Worm (Caenorhabditis elegans): ENCODE measurements around the gene oac-21.

oac-21 gene

ce11 chrIV:3859552-3859951, 29.5 kb upstream of the oac-21 start:
- TF ChIP-seq swsn-7 (tag; optimal IDR thresholded peaks at IDR 0.05) (no peak), ets-5 (GFP tag; IDR thresholded peaks at IDR 0.05) (no peak), efl-1 (optimal IDR thresholded peaks at IDR 0.05) (no peak), efl-1 (GFP tag; optimal IDR thresholded peaks at IDR 0.05 in 1 of 2) (peak in 1 of 2 experiments; percentile 75), sptf-1 (tag; optimal IDR thresholded peaks at IDR 0.05) (no peak), tbx-2 (tag; optimal IDR thresholded peaks at IDR 0.05) (no peak), sup-37 (GFP tag; optimal IDR thresholded peaks at IDR 0.05) (no peak), nhr-76 (tag; optimal IDR thresholded peaks at IDR 0.05) (no peak), fkh-4 (tag; optimal IDR thresholded peaks at IDR 0.05; ENCODE audit: borderline replicate concordance) (no peak), aha-1 (tag; optimal IDR thresholded peaks at IDR 0.05) (no peak)

ce11 chrIV:3860419-3860818, 28.6 kb upstream of the oac-21 start:
- TF ChIP-seq ztf-4 (tag; optimal IDR thresholded peaks at IDR 0.05) (no peak), nhr-19 (GFP tag; conservative IDR thresholded peaks at IDR 0.05) (no peak), unc-62 (GFP tag; optimal IDR thresholded peaks at IDR 0.05) (no peak), snu-23 (GFP tag; optimal IDR thresholded peaks at IDR 0.05) (no peak), nhr-47 (tag; optimal IDR thresholded peaks at IDR 0.05) (no peak), irx-1 (tag; optimal IDR thresholded peaks at IDR 0.05) (no peak), ces-1 (GFP tag; optimal IDR thresholded peaks at IDR 0.05) (no peak), hpl-2 (GFP tag; optimal IDR thresholded peaks at IDR 0.05) (no peak), nhr-11 (tag; optimal IDR thresholded peaks at IDR 0.05) (no peak), nhr-20 (tag; optimal IDR thresholded peaks at IDR 0.05) (no peak), pag-3 (tag; optimal IDR thresholded peaks at IDR 0.05; ENCODE audit: borderline replicate concordance, insufficient read depth) (no peak), egl-13 (tag; optimal IDR thresholded peaks at IDR 0.05) (no peak), nhr-28 (tag; optimal IDR thresholded peaks at IDR 0.05) (no peak)

- TF ChIP-seq lin-13 (GFP tag; optimal IDR thresholded peaks at IDR 0.05), result no peak
- TF ChIP-seq efl-1 (optimal IDR thresholded peaks at IDR 0.05), result no peak
- peak in 1 of 2 experiments; percentile 50 for TF ChIP-seq efl-1 (GFP tag; optimal IDR thresholded peaks at IDR 0.05 in 1 of 2)
- TF ChIP-seq ceh-82 (tag; optimal IDR thresholded peaks at IDR 0.05), result no peak
- no peak for TF ChIP-seq unc-98 (GFP tag; IDR thresholded peaks at IDR 0.05)
- no peak for TF ChIP-seq unc-86 (tag; optimal IDR thresholded peaks at IDR 0.05)
- TF ChIP-seq mep-1 (tag; optimal IDR thresholded peaks at IDR 0.05), result no peak
- no peak for TF ChIP-seq skn-1 (tag; optimal IDR thresholded peaks at IDR 0.05)
- no peak for TF ChIP-seq lsy-2 (tag; optimal IDR thresholded peaks at IDR 0.05)
Measured at ce11 chrIV:3862948-3863347, 26.1 kb upstream of the oac-21 start.

- TF ChIP-seq nhr-85 (tag) (peak; percentile 12), unc-130 (tag; optimal IDR thresholded peaks at IDR 0.05) (no peak)
Measured at ce11 chrIV:3864944-3865343, 24.1 kb upstream of the oac-21 start, which contains the start of gene aat-8. Gene aat-8 (minus strand): TSS chrIV:3865044.

- peak; percentile 21 for TF ChIP-seq elt-2 (tag; optimal IDR thresholded peaks at IDR 0.05)
- no peak for TF ChIP-seq C16A3.4 (tag; optimal IDR thresholded peaks at IDR 0.05)
- no peak for TF ChIP-seq pag-3 (tag; optimal IDR thresholded peaks at IDR 0.05; ENCODE audit: borderline replicate concordance, insufficient read depth)
- peak; percentile 16 for TF ChIP-seq lin-14 (GFP tag; optimal IDR thresholded peaks at IDR 0.05)
- TF ChIP-seq grh-1 (GFP tag; IDR thresholded peaks at IDR 0.05), result no peak
- peak in 1 of 2 experiments; percentile 50 for TF ChIP-seq lin-35 (GFP tag; optimal IDR thresholded peaks at IDR 0.05)
- TF ChIP-seq nhr-20 (tag; optimal IDR thresholded peaks at IDR 0.05), result peak; percentile 19
- no peak for TF ChIP-seq isw-1 (GFP tag; IDR thresholded peaks at IDR 0.05)
- peak; percentile 18 for TF ChIP-seq nhr-71 (tag; optimal IDR thresholded peaks at IDR 0.05)
- no peak for TF ChIP-seq unc-130 (tag; optimal IDR thresholded peaks at IDR 0.05)
- TF ChIP-seq elt-3 (tag; optimal IDR thresholded peaks at IDR 0.05), result peak in 1 of 6 experiments; percentile 55
- no peak for TF ChIP-seq unc-30 (tag; optimal IDR thresholded peaks at IDR 0.05)
- peak; percentile 80 for TF ChIP-seq nhr-85 (tag)
- no peak for TF ChIP-seq vab-15 (tag; optimal IDR thresholded peaks at IDR 0.05)
- no peak for TF ChIP-seq efl-1 (optimal IDR thresholded peaks at IDR 0.05)
- TF ChIP-seq efl-1 (GFP tag; optimal IDR thresholded peaks at IDR 0.05 in 1 of 2), result peak in 1 of 2 experiments; percentile 68
- peak; percentile 30 for TF ChIP-seq snu-23 (GFP tag; optimal IDR thresholded peaks at IDR 0.05)
- no peak for TF ChIP-seq nhr-76 (tag; optimal IDR thresholded peaks at IDR 0.05)
- TF ChIP-seq unc-62 (GFP tag; optimal IDR thresholded peaks at IDR 0.05), result no peak
- peak; percentile 71 for TF ChIP-seq blmp-1 (tag; optimal IDR thresholded peaks at IDR 0.05)
Measured at ce11 chrIV:3866018-3866417, 23.0 kb upstream of the oac-21 start.

All from whole organism, L1 larva.